Worm (Caenorhabditis elegans) whole organism, L2 larva: ENCODE results near the gene F10G7.10.

ENCODE experiments used
- F13H6.1 ChIP-seq: sonication (generic microtip); optimal IDR thresholded peaks from 2 replicates; lab custom pipeline; 2016; ENCODE audit warnings: missing genetic modification characterization, missing compliant biosample characterization
- blmp-1 ChIP-seq: sonication (generic microtip); optimal IDR thresholded peaks from 2 replicates; lab custom pipeline; 2017; ENCODE audit warnings: missing genetic modification characterization, mild to moderate bottlenecking, missing compliant biosample characterization, antibody characterized with exemption, moderate library complexity; ENCODE audit not compliant: insufficient read depth
- ceh-82 ChIP-seq: fragments of 150-350 bp; optimal IDR thresholded peaks from 2 replicates; lab custom pipeline; 2014; ENCODE audit warnings: missing biosample characterization, missing genetic modification characterization
- egl-27 ChIP-seq: sonication (generic microtip); optimal IDR thresholded peaks from 3 replicates; lab custom pipeline; 2017; ENCODE audit warnings: missing biosample characterization, missing genetic modification reagents, missing genetic modification characterization
- elt-3 ChIP-seq: sonication (generic microtip); optimal IDR thresholded peaks from 2 replicates; lab custom pipeline; 2017; ENCODE audit warnings: missing biosample characterization, missing genetic modification characterization
- lin-13 ChIP-seq: fragments of 150-350 bp; optimal IDR thresholded peaks from 2 replicates; lab custom pipeline; 2014; ENCODE audit warnings: missing biosample characterization, missing genetic modification reagents, missing genetic modification characterization
- nhr-10 ChIP-seq: sonication (generic microtip); optimal IDR thresholded peaks from 2 replicates; lab custom pipeline; 2017; ENCODE audit warnings: missing biosample characterization, missing genetic modification characterization
- sma-3 ChIP-seq: sonication (generic microtip); optimal IDR thresholded peaks from 2 replicates; lab custom pipeline; 2016; ENCODE audit warnings: missing genetic modification reagents, missing genetic modification characterization, missing compliant biosample characterization
- snpc-4 ChIP-seq: fragments of 150-350 bp; optimal IDR thresholded peaks from 2 replicates; lab custom pipeline; 2014; ENCODE audit warnings: missing biosample characterization, missing genetic modification characterization
- unc-39 ChIP-seq: fragments of 150-350 bp; optimal IDR thresholded peaks from 2 replicates; lab custom pipeline; 2014; ENCODE audit warnings: missing biosample characterization, missing genetic modification characterization
- zag-1 ChIP-seq: fragments of 150-350 bp; optimal IDR thresholded peaks from 2 replicates; lab custom pipeline; 2014; ENCODE audit warnings: missing biosample characterization, missing genetic modification characterization
- ztf-1 ChIP-seq: fragments of 200-800 bp; sonication (Bioruptor generic); conservative IDR thresholded peaks from 2 replicates; pipeline ENCODE4 v1.3.6; 2022; ENCODE audit warnings: missing genetic modification characterization, missing compliant biosample characterization
- ztf-4 ChIP-seq: fragments of 150-350 bp; optimal IDR thresholded peaks from 2 replicates; lab custom pipeline; 2014; ENCODE audit warnings: missing biosample characterization, missing genetic modification characterization

DNA sequence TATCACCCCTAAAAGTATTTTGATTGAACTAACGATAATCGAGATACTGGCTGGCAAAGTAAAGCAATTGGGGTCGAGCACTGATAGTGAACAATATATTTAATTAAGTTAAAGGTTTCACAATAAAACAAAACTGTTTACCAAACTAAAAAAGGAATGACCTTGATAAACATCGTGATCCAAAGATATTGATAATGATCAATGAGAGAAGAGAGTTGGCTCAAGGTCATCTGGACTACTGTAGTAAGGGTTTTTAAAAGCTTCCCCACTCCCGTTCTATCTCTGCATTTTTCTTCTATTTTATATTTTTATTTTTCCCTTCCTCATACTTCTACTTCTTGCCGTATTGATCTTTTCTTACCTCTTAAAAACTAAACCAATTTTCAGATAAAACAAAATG lies 23.5 kb upstream of the F10G7.10 start, which contains the start of gene F41C3.2:
- no peak for TF ChIP-seq unc-39
- no peak for TF ChIP-seq ceh-82 (tag; lab: Kevin White, UChicago)
- no peak for TF ChIP-seq ztf-1 (GFP tag; lab: Robert Waterston, UW)
- no peak for TF ChIP-seq elt-3 (tag; lab: Kevin White, UChicago)
- TF ChIP-seq sma-3 (GFP tag; lab: Kevin White, UChicago): no peak
- TF ChIP-seq blmp-1 (tag; lab: Kevin White, UChicago): peak; percentile 33
- TF ChIP-seq egl-27 (tag; lab: Kevin White, UChicago): no peak
- no peak for TF ChIP-seq nhr-10 (tag; lab: Kevin White, UChicago)
- TF ChIP-seq zag-1: no peak
- no peak for TF ChIP-seq snpc-4
- no peak for TF ChIP-seq ztf-4 (tag; lab: Kevin White, UChicago)
- no peak for TF ChIP-seq lin-13 (GFP tag; lab: Kevin White, UChicago)
- TF ChIP-seq F13H6.1: no peak
